Worm (Caenorhabditis elegans): Measurements from ENCODE around the gene cpg-20.
"Not testable (repeated sequence)": the region's sequence is repeated elsewhere in the genome, so short reads cannot be mapped to it uniquely, and the experiment has no call there.

The cpg-20 gene

DNA sequence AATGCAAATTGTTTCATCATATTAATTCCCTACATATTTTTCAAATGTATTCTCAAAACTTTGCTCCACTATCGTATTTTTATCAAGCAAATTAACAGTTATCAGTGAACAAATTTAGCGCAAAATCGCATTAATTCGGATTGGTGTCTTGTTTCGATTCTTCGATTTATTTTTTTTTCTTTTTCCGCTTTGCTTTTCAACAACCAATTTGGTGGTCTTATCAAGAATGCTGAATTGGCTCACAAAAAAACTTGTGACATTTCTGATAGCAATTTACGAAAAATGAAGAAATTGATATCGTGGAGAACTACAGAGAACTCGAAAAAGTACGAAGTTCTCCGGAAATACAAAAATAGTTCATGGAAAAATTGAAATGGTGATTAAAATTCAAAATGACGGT is 27.6 kb downstream of the cpg-20 start:
- TF ChIP-seq nhr-6 (tag; optimal IDR thresholded peaks at IDR 0.05) (no peak), dve-1 (tag; optimal IDR thresholded peaks at IDR 0.05; ENCODE audit: insufficient read depth) (peak; percentile 58), daf-16 (GFP tag; optimal IDR thresholded peaks at IDR 0.05) (no peak), daf-16 (tag; optimal IDR thresholded peaks at IDR 0.05) (peak; percentile 82), nhr-77 (tag; optimal IDR thresholded peaks at IDR 0.05) (peak; percentile 26), pqm-1 (tag; optimal IDR thresholded peaks at IDR 0.05) (peak; percentile 92), lin-15B (tag; optimal IDR thresholded peaks at IDR 0.05) (no peak), mxl-3 (GFP tag; optimal IDR thresholded peaks at IDR 0.05) (no peak), nhr-28 (tag; optimal IDR thresholded peaks at IDR 0.05) (peak; percentile 71)

DNA sequence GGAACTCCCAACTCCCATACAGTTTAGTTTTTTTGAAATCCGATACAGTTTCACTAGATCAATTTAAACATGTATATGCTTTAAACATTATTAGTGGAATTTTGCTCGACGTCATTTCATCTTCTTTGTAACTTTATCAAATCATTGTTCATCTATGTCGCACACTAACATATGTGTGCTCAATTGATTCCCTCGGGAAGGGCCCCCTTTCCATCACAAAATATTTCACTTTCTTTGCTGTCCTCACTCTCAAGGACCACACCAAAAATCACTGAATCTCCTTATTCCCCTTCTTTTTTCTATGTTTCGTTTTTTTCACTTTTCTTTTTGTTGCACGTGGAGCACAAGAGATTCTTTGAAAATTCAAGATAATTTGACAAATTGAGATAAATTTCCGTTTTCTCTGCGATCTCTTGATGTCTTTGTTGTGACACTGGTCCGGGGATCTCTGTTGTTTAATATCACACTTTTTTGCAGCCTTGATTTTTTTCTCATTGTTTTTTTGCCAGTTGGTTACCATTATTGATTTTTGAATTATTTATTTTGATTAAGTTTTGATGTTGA is 28.8 kb downstream of the cpg-20 start:
- TF ChIP-seq ceh-44 (GFP tag; IDR thresholded peaks at IDR 0.05) (no peak), lir-3 (tag; optimal IDR thresholded peaks at IDR 0.05) (no peak), pqm-1 (tag; optimal IDR thresholded peaks at IDR 0.05) (no peak), tra-1 (GFP tag; IDR thresholded peaks at IDR 0.05) (no peak), unc-62 (GFP tag; optimal IDR thresholded peaks at IDR 0.05 in 1 of 2) (peak in 1 of 2 experiments; percentile 69), unc-62 (tag; optimal IDR thresholded peaks at IDR 0.05) (no peak), aha-1 (tag) (peak; percentile 5)

DNA sequence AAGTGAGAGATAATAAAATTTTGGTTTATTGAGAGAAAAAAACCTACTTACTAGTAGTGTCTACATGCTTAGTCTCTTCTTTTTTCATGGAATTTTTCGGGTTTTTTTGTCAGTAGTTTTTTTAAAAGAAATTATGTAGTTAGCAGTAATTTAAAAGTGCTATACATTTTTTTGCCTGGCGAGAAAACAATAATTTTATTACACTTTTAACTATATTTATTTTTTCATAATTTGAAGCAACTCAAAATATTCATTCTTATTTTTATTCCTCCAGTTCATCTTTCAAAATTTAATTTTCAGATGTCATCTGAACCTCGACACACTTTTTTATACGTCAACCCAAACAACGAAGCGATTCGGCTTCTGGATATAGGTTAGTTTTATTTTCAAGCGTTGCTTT is 35.4 kb downstream of the cpg-20 start, which contains the start of gene kcc-2:
kcc-2 (plus strand) TSS at position 301 of the 400 bp plus-strand sequence.
- TF ChIP-seq madf-9 (GFP tag; conservative IDR thresholded peaks at IDR 0.05): no peak
- no peak for TF ChIP-seq ZK546.5 (tag; optimal IDR thresholded peaks at IDR 0.05)
- TF ChIP-seq jun-1 (tag; optimal IDR thresholded peaks at IDR 0.05): no peak
- TF ChIP-seq ceh-82 (tag; optimal IDR thresholded peaks at IDR 0.05): no peak
- TF ChIP-seq rbr-2 (tag; optimal IDR thresholded peaks at IDR 0.05): no peak
- TF ChIP-seq ceh-32 (tag; optimal IDR thresholded peaks at IDR 0.05; ENCODE audit: poor library complexity): no peak
- TF ChIP-seq php-3 (GFP tag; IDR thresholded peaks at IDR 0.05): no peak
- TF ChIP-seq ceh-20 (GFP tag; IDR thresholded peaks at IDR 0.05): no peak
- TF ChIP-seq lin-15B (tag; optimal IDR thresholded peaks at IDR 0.05): no peak
- TF ChIP-seq nhr-102 (tag; optimal IDR thresholded peaks at IDR 0.05): no peak

DNA sequence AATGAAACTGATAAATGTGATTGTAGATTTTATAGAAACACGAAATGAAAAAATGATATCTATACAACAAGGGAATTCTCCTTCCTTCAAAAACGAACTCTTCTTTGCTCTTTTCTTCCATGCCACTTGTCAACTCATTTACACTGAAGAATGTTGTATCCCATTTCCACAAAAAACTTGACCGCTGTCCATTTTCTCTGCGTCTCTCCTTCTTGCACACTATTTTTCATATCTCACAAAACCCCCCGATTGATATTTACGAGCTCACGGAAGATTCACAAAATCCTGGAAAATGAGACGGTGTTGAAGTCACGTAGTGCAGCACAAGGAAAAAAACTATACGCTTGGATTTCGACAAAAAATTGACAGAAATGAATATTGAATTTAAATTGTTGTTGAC is 40.9 kb downstream of the cpg-20 start:
- TF ChIP-seq zip-11 (GFP tag; IDR thresholded peaks at IDR 0.05) (no peak), unc-62 (GFP tag; optimal IDR thresholded peaks at IDR 0.05 in 1 of 2) (peak in 1 of 2 experiments; percentile 66), unc-62 (tag; optimal IDR thresholded peaks at IDR 0.05) (no peak)

DNA sequence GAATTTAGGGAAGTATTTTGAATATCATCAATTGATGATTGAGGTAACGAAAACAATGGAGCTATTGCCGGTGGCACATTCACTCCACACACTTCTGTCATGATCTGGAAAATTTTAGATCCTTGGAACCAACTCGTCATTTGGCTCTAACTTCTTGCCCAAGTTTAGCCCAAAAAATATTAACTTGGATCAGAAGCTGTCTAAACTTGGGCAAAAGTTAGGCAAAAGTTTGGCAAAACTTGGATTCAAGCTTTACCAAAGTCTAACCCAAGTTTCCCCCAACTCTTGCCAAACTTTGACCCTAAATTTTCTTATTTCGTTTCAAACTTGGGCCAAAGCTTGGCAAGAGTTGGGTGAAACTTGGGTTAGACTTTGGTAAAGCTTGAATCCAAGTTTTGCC is 42.5 kb downstream of the cpg-20 start, which contains the start of gene pqn-22:
pqn-22 (minus strand) TSS at position 101 of the 400 bp plus-strand sequence.
- TF ChIP-seq F37D6.2 (tag; optimal IDR thresholded peaks at IDR 0.05); ztf-7 (tag; optimal IDR thresholded peaks at IDR 0.05); Y75B8A.6 (GFP tag; IDR thresholded peaks at IDR 0.05): not testable (repeated sequence)

DNA sequence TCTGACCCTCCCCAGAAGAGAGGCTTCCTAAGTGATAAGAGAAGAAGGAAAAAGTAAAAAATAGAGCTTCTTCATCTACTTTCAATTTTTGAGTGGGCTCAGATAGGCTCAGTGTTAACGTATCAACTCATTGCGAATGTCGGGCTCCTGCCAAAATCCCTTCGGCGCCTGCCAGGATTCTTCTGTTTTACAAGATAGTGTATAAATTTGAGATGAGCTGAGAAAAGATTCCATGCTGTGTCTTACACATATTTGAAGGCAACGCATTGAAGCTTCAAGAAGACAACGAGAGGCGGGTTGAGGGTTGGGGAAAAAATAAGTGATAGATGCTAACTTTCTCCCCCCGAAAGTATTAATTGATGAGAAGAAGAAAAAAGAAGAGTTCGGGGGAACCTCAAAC is 43.6 kb downstream of the cpg-20 start:
- TF ChIP-seq mdt-29 (GFP tag; IDR thresholded peaks at IDR 0.05): no peak
- no peak for TF ChIP-seq fkh-10 (GFP tag; optimal IDR thresholded peaks at IDR 0.05)
- TF ChIP-seq hlh-30 (tag; optimal IDR thresholded peaks at IDR 0.05; ENCODE audit: insufficient read depth): no peak
